Worm (Caenorhabditis elegans) whole organism, late embryonic: ENCODE data around the gene acbp-5.

Source experiments
- C38D4.7 ChIP-seq: fragments of 200-800 bp; sonication (Bioruptor generic); optimal IDR thresholded peaks from 2 replicates; lab custom pipeline; 2018; ENCODE audit warnings: mild to moderate bottlenecking, missing genetic modification characterization, moderate library complexity, missing compliant biosample characterization
- F13H6.1 ChIP-seq: sonication (generic microtip); optimal IDR thresholded peaks from 2 replicates; lab custom pipeline; 2016; ENCODE audit warnings: missing genetic modification characterization, missing compliant biosample characterization
- K02D7.2 ChIP-seq: sonication (generic microtip); optimal IDR thresholded peaks from 2 replicates; lab custom pipeline; 2017; ENCODE audit warnings: mild to moderate bottlenecking, missing genetic modification characterization, missing compliant biosample characterization
- K09A11.1 ChIP-seq: sonication (generic microtip); optimal IDR thresholded peaks from 2 replicates; lab custom pipeline; 2017; ENCODE audit warnings: antibody characterized with exemption, mild to moderate bottlenecking, missing genetic modification characterization, missing compliant biosample characterization; ENCODE audit not compliant: insufficient read depth
- T23F11.4 ChIP-seq: fragments of 200-800 bp; sonication (Bioruptor generic); optimal IDR thresholded peaks from 2 replicates; lab custom pipeline; 2018; ENCODE audit warnings: mild to moderate bottlenecking, missing genetic modification characterization, missing compliant biosample characterization
- ceh-14 ChIP-seq: sonication (generic microtip); optimal IDR thresholded peaks from 2 replicates; lab custom pipeline; 2016; ENCODE audit warnings: missing genotype, missing genetic modification characterization, missing compliant biosample characterization
- ceh-18 ChIP-seq: sonication (generic microtip); optimal IDR thresholded peaks from 2 replicates; lab custom pipeline; 2016; ENCODE audit warnings: missing genetic modification characterization, missing compliant biosample characterization
- ceh-19 ChIP-seq: fragments of 200-800 bp; sonication (Bioruptor generic); optimal IDR thresholded peaks from 2 replicates; lab custom pipeline; 2018; ENCODE audit warnings: mild to moderate bottlenecking, missing genetic modification characterization, missing compliant biosample characterization
- ceh-2 ChIP-seq: sonication (generic microtip); optimal IDR thresholded peaks from 2 replicates; lab custom pipeline; 2016; ENCODE audit warnings: missing genotype, missing genetic modification characterization, missing compliant biosample characterization
- ceh-22 ChIP-seq: sonication (generic microtip); optimal IDR thresholded peaks from 2 replicates; lab custom pipeline; 2017; ENCODE audit warnings: missing biosample characterization, missing genetic modification characterization
- ceh-30 ChIP-seq: fragments of 150-350 bp; optimal IDR thresholded peaks from 2 replicates; lab custom pipeline; 2014; ENCODE audit warnings: missing biosample characterization, missing genetic modification characterization
- ceh-31 ChIP-seq: sonication (generic microtip); optimal IDR thresholded peaks from 2 replicates; lab custom pipeline; 2016; ENCODE audit warnings: missing genetic modification characterization, missing compliant biosample characterization
- ceh-34 ChIP-seq: sonication (generic microtip); optimal IDR thresholded peaks from 2 replicates; lab custom pipeline; 2016; ENCODE audit warnings: mild to moderate bottlenecking, missing genetic modification characterization, missing compliant biosample characterization
- ceh-45 ChIP-seq: fragments of 200-800 bp; sonication (Bioruptor generic); IDR thresholded peaks from 2 replicates; pipeline ENCODE4 v1.3.6; 2022; ENCODE audit warnings: missing genetic modification reagents, missing genetic modification characterization, missing compliant biosample characterization
- ceh-48 ChIP-seq: sonication (generic microtip); optimal IDR thresholded peaks from 2 replicates; lab custom pipeline; 2016; ENCODE audit warnings: missing genetic modification characterization, inconsistent platforms, missing compliant biosample characterization
- ceh-9 ChIP-seq: sonication (generic microtip); optimal IDR thresholded peaks from 2 replicates; lab custom pipeline; 2016; ENCODE audit warnings: mild to moderate bottlenecking, missing genetic modification characterization, inconsistent platforms, missing compliant biosample characterization
- dve-1 ChIP-seq: sonication (generic microtip); optimal IDR thresholded peaks from 2 replicates; lab custom pipeline; 2017; ENCODE audit warnings: antibody characterized with exemption, mild to moderate bottlenecking, missing genetic modification characterization, missing compliant biosample characterization
- elt-4 ChIP-seq: sonication (generic microtip); optimal IDR thresholded peaks from 2 replicates; lab custom pipeline; 2016; ENCODE audit warnings: missing genetic modification characterization, missing compliant biosample characterization
- ets-4 ChIP-seq: sonication (generic microtip); optimal IDR thresholded peaks from 2 replicates; lab custom pipeline; 2016; ENCODE audit warnings: missing genetic modification characterization, missing compliant biosample characterization
- eyg-1 ChIP-seq: sonication (generic microtip); optimal IDR thresholded peaks from 2 replicates; lab custom pipeline; 2016; ENCODE audit warnings: missing genotype, missing genetic modification characterization, missing compliant biosample characterization
- gmeb-2 ChIP-seq: sonication (generic microtip); optimal IDR thresholded peaks from 2 replicates; lab custom pipeline; 2016; ENCODE audit warnings: missing genetic modification characterization, inconsistent platforms, missing compliant biosample characterization
- hlh-13 ChIP-seq: fragments of 200-800 bp; sonication (Bioruptor generic); optimal IDR thresholded peaks from 2 replicates; lab custom pipeline; 2018; ENCODE audit warnings: mild to moderate bottlenecking, missing genetic modification characterization, missing compliant biosample characterization
- hlh-15 ChIP-seq: sonication (generic microtip); optimal IDR thresholded peaks from 2 replicates; lab custom pipeline; 2016; ENCODE audit warnings: missing genetic modification characterization, missing compliant biosample characterization
- hlh-30 ChIP-seq: sonication (generic microtip); optimal IDR thresholded peaks from 2 replicates; lab custom pipeline; 2017; ENCODE audit warnings: antibody characterized with exemption, missing genetic modification characterization, missing compliant biosample characterization; ENCODE audit not compliant: insufficient read depth
- hlh-6 ChIP-seq: sonication (generic microtip); optimal IDR thresholded peaks from 2 replicates; lab custom pipeline; 2016; ENCODE audit warnings: missing genotype, missing genetic modification characterization, missing compliant biosample characterization
- hlh-8 ChIP-seq: sonication (generic microtip); optimal IDR thresholded peaks from 2 replicates; lab custom pipeline; 2016; ENCODE audit warnings: missing genotype, missing genetic modification characterization, missing compliant biosample characterization
- lim-6 ChIP-seq: sonication (generic microtip); optimal IDR thresholded peaks from 2 replicates; lab custom pipeline; 2016; ENCODE audit warnings: missing genetic modification characterization, missing compliant biosample characterization
- lin-11 ChIP-seq: fragments of 200-800 bp; sonication (Bioruptor generic); optimal IDR thresholded peaks from 2 replicates; lab custom pipeline; 2018; ENCODE audit warnings: mild to moderate bottlenecking, missing genetic modification characterization, missing compliant biosample characterization
- mec-3 ChIP-seq: sonication (generic microtip); optimal IDR thresholded peaks from 2 replicates; lab custom pipeline; 2016; ENCODE audit warnings: borderline replicate concordance, missing genetic modification characterization, missing compliant biosample characterization
- nfya-1 ChIP-seq: sonication (generic microtip); optimal IDR thresholded peaks from 2 replicates; lab custom pipeline; 2017; ENCODE audit warnings: missing genetic modification characterization, mild to moderate bottlenecking, missing compliant biosample characterization, antibody characterized with exemption, moderate library complexity
- nhr-11 ChIP-seq: fragments of 150-350 bp; optimal IDR thresholded peaks from 2 replicates; lab custom pipeline; 2014; ENCODE audit warnings: missing biosample characterization, missing genetic modification characterization
- nhr-232 ChIP-seq: sonication (generic microtip); optimal IDR thresholded peaks from 2 replicates; lab custom pipeline; 2016; ENCODE audit warnings: missing genetic modification characterization, missing compliant biosample characterization
- npax-4 ChIP-seq: sonication (generic microtip); optimal IDR thresholded peaks from 2 replicates; lab custom pipeline; 2016; ENCODE audit warnings: missing genetic modification characterization, missing compliant biosample characterization
- odd-2 ChIP-seq: sonication (generic microtip); optimal IDR thresholded peaks from 2 replicates; lab custom pipeline; 2017; ENCODE audit warnings: antibody characterized with exemption, mild to moderate bottlenecking, missing genetic modification characterization, missing compliant biosample characterization
- pag-3 ChIP-seq: sonication (generic microtip); optimal IDR thresholded peaks from 2 replicates; lab custom pipeline; 2016; ENCODE audit warnings: missing compliant biosample characterization, missing genetic modification characterization, borderline replicate concordance
- pha-4 ChIP-seq: fragments of 150-350 bp; optimal IDR thresholded peaks from 2 replicates; lab custom pipeline; 2018; ENCODE audit warnings: missing biosample characterization, missing genetic modification reagents, missing genetic modification characterization
- pqm-1 ChIP-seq: sonication (generic microtip); optimal IDR thresholded peaks from 2 replicates; lab custom pipeline; 2016; ENCODE audit warnings: missing genetic modification characterization, missing compliant biosample characterization
- pros-1 ChIP-seq: fragments of 150-350 bp; optimal IDR thresholded peaks from 2 replicates; lab custom pipeline; 2014; ENCODE audit warnings: missing biosample characterization, missing genetic modification reagents, missing genetic modification characterization
- ref-2 ChIP-seq: sonication (generic microtip); optimal IDR thresholded peaks from 2 replicates; lab custom pipeline; 2016; ENCODE audit warnings: missing genetic modification characterization, missing compliant biosample characterization
- rnt-1 ChIP-seq: sonication (generic microtip); optimal IDR thresholded peaks from 2 replicates; lab custom pipeline; 2016; ENCODE audit warnings: missing genetic modification characterization, missing compliant biosample characterization
- sdc-2 ChIP-seq: sonication (generic microtip); optimal IDR thresholded peaks from 2 replicates; lab custom pipeline; 2016; ENCODE audit warnings: missing genotype, missing genetic modification characterization, missing compliant biosample characterization
- sox-2 ChIP-seq: fragments of 200-800 bp; sonication (Bioruptor generic); IDR thresholded peaks from 2 replicates; pipeline ENCODE4 v1.3.6; 2022; ENCODE audit warnings: missing genetic modification reagents, missing genetic modification characterization, missing compliant biosample characterization
- sox-4 ChIP-seq: sonication (generic microtip); optimal IDR thresholded peaks from 2 replicates; lab custom pipeline; 2017; ENCODE audit warnings: mild to moderate bottlenecking, missing genetic modification characterization, inconsistent platforms, missing compliant biosample characterization
- syd-9 ChIP-seq: sonication (generic microtip); optimal IDR thresholded peaks from 2 replicates; lab custom pipeline; 2016; ENCODE audit warnings: mild to moderate bottlenecking, missing genetic modification characterization, moderate library complexity, missing compliant biosample characterization
- tbx-2 ChIP-seq: sonication (generic microtip); optimal IDR thresholded peaks from 2 replicates; lab custom pipeline; 2016; ENCODE audit warnings: missing genetic modification characterization, missing compliant biosample characterization
- tbx-7 ChIP-seq: sonication (generic microtip); optimal IDR thresholded peaks from 2 replicates; lab custom pipeline; 2016; ENCODE audit warnings: missing genotype, missing genetic modification characterization, missing compliant biosample characterization
- ttx-3 ChIP-seq: sonication (generic microtip); optimal IDR thresholded peaks from 2 replicates; lab custom pipeline; 2016; ENCODE audit warnings: missing genetic modification reagents, missing genetic modification characterization, missing compliant biosample characterization
- unc-42 ChIP-seq: sonication (generic microtip); optimal IDR thresholded peaks from 2 replicates; lab custom pipeline; 2016; ENCODE audit warnings: missing genotype, missing genetic modification characterization, missing compliant biosample characterization
- unc-86 ChIP-seq: sonication (generic microtip); optimal IDR thresholded peaks from 2 replicates; lab custom pipeline; 2016; ENCODE audit warnings: missing genetic modification characterization, missing compliant biosample characterization
- zip-5 ChIP-seq: sonication (generic microtip); optimal IDR thresholded peaks from 2 replicates; lab custom pipeline; 2016; ENCODE audit warnings: missing genetic modification characterization, missing compliant biosample characterization
- ztf-16 ChIP-seq: sonication (generic microtip); optimal IDR thresholded peaks from 2 replicates; lab custom pipeline; 2017; ENCODE audit warnings: missing genetic modification characterization, missing compliant biosample characterization

The acbp-5 gene

DNA sequence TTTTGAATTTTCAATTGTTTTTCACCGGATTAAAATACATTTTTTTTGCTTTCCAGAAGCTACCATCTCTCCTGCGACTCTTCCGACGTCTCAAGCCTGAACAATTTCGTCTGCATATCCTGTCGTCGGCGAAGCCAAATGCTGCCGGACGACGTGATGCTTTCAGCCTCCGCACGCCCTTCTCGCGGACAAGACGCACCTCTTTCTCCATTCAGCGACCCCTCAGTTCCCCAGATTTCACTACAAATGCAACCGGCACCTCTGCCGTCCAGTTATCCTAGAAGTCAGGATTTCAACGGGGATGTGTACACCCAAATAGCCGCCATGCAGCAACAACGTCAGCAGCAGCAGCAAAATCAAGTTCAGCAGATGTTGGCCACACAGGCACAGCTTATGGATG, 2.8 kb upstream of the acbp-5 start:
- no peak for TF ChIP-seq ceh-19 (GFP tag; lab: Kevin White, UChicago)
- TF ChIP-seq ceh-9 (tag; lab: Kevin White, UChicago): peak; percentile 26

DNA sequence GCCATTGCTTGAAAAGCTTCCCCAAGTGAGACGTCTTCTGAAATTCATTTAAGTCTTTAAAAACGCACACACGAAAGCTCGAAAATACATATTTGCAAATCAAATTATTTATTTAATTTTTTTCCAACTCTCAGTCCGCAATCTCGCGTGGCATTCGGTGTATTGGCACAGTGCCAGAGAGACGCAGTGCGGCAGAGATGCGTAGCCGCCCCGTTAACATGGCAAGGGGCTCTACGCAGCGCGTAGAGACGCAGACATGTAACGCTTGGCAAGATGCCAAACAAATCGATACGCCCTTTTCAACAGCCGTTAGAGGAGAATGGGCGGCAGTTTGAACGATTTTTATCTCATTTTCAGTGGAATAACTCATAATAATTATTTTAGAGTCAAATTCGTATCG, 2.0 kb upstream of the acbp-5 start, which contains the start of the genes drr-2 and set-16:
TSS of gene drr-2 (minus strand) at position 37 of the 400 bp plus-strand sequence.
TSS of gene set-16 (plus strand) at position 383 of the 400 bp plus-strand sequence.
- TF ChIP-seq odd-2 (tag; lab: Kevin White, UChicago) (peak; percentile 10), ceh-30 (tag; lab: Kevin White, UChicago) (peak; percentile 93), lin-11 (tag; lab: Kevin White, UChicago) (no peak), ceh-14 (peak; percentile 90), sdc-2 (tag; lab: Kevin White, UChicago) (peak; percentile 44), unc-42 (tag; lab: Kevin White, UChicago) (peak; percentile 99), ceh-22 (no peak), hlh-30 (peak; percentile 37), ets-4 (tag; lab: Kevin White, UChicago) (peak; percentile 72), syd-9 (tag; lab: Kevin White, UChicago) (peak; percentile 73), hlh-15 (tag; lab: Kevin White, UChicago) (no peak), eyg-1 (tag; lab: Kevin White, UChicago) (no peak), sox-4 (no peak), pqm-1 (tag; lab: Kevin White, UChicago) (peak; percentile 66), hlh-13 (GFP tag; lab: Kevin White, UChicago) (no peak), ceh-34 (tag; lab: Kevin White, UChicago) (peak; percentile 87), ceh-2 (tag; lab: Kevin White, UChicago) (peak; percentile 12), ztf-16 (peak; percentile 63), pha-4 (no peak), K09A11.1 (tag; lab: Kevin White, UChicago) (peak; percentile 48), nhr-232 (tag; lab: Kevin White, UChicago) (no peak), F13H6.1 (tag; lab: Kevin White, UChicago) (peak; percentile 40), unc-86 (peak; percentile 66), sox-2 (GFP tag; lab: Robert Waterston, UW) (peak; percentile 29), ceh-48 (peak; percentile 97), ceh-19 (GFP tag; lab: Kevin White, UChicago) (peak; percentile 23), C38D4.7 (GFP tag; lab: Kevin White, UChicago) (no peak), ceh-18 (tag; lab: Kevin White, UChicago) (peak; percentile 91), rnt-1 (tag; lab: Kevin White, UChicago) (peak; percentile 84), npax-4 (no peak), ttx-3 (peak; percentile 19), ceh-45 (no peak), T23F11.4 (peak; percentile 9), elt-4 (no peak), ref-2 (peak; percentile 95), nfya-1 (peak; percentile 97), tbx-2 (tag; lab: Kevin White, UChicago) (peak; percentile 86), hlh-6 (tag; lab: Kevin White, UChicago) (no peak), lim-6 (tag; lab: Kevin White, UChicago) (no peak), pag-3 (tag; lab: Kevin White, UChicago) (no peak), gmeb-2 (peak; percentile 21), ceh-9 (tag; lab: Kevin White, UChicago) (no peak), ceh-31 (tag; lab: Kevin White, UChicago) (peak; percentile 90), nhr-11 (no peak), hlh-8 (no peak), pros-1 (peak; percentile 82), K02D7.2 (no peak), dve-1 (tag; lab: Kevin White, UChicago) (peak; percentile 92), tbx-7 (tag; lab: Kevin White, UChicago) (peak; percentile 29), mec-3 (tag; lab: Kevin White, UChicago) (no peak), zip-5 (tag; lab: Kevin White, UChicago) (no peak)
